Worm (Caenorhabditis elegans) whole organism, L4 larva: Measurements from ENCODE around the gene Y54E2A.10.
A peak's percentile ranks its signal among the peaks of the same experiment; 100 is the strongest.

ENCODE experiments used
- F26F4.8 ChIP-seq: fragments of 200-800 bp; sonication (Bioruptor generic); conservative IDR thresholded peaks from 2 replicates; pipeline ENCODE4 v1.3.6; 2022; ENCODE audit warnings: missing genetic modification characterization, missing compliant biosample characterization
- F44E2.7 ChIP-seq: fragments of 200-800 bp; sonication (Bioruptor generic); IDR thresholded peaks from 2 replicates; pipeline ENCODE4 v2.1.2; 2022; ENCODE audit warnings: missing genetic modification characterization, missing compliant biosample characterization
- F49E8.2 ChIP-seq: sonication (generic microtip); optimal IDR thresholded peaks from 2 replicates; lab custom pipeline; 2016; ENCODE audit warnings: missing compliant biosample characterization, mild to moderate bottlenecking, missing genetic modification characterization, borderline replicate concordance
- Y5F2A.4 ChIP-seq: fragments of 200-800 bp; sonication (Bioruptor generic); optimal IDR thresholded peaks from 2 replicates; lab custom pipeline; 2018; ENCODE audit warnings: mild to moderate bottlenecking, missing genetic modification characterization, missing compliant biosample characterization
- ZK337.2 ChIP-seq: fragments of 200-800 bp; sonication (Bioruptor generic); IDR thresholded peaks from 2 replicates; pipeline ENCODE4 v1.3.6; 2022; ENCODE audit warnings: missing genetic modification reagents, missing genetic modification characterization, missing compliant biosample characterization
- ZK546.5 ChIP-seq, 2 experiments: sonication (generic microtip); optimal IDR thresholded peaks; 2 replicates each; lab custom pipeline; 2017; ENCODE audit warnings: missing biosample characterization in 2 of 2, missing genetic modification characterization in 2 of 2
- aha-1 ChIP-seq: fragments of 150-350 bp; peaks from one replicate; lab custom pipeline; 2014; ENCODE audit warnings: missing biosample characterization, missing genetic modification characterization
- arid-1 ChIP-seq: fragments of 200-800 bp; sonication (Bioruptor generic); conservative IDR thresholded peaks from 2 replicates; pipeline ENCODE4 v1.3.6; 2022; ENCODE audit warnings: missing genetic modification reagents, missing genetic modification characterization, missing compliant biosample characterization
- daf-16 ChIP-seq, 3 experiments: sonication (generic microtip); optimal IDR thresholded peaks; 2 replicates each; lab custom pipeline; 2016 to 2017; ENCODE audit warnings: missing genetic modification characterization in 3 of 3, missing genetic modification reagents in 3 of 3, mild to moderate bottlenecking in 2 of 3, missing compliant biosample characterization in 2 of 3, missing biosample characterization in 1 of 3, moderate library complexity in 1 of 3
- dmd-6 ChIP-seq: fragments of 200-800 bp; sonication (Bioruptor generic); IDR thresholded peaks from 2 replicates; pipeline ENCODE4 v1.3.6; 2022; ENCODE audit warnings: missing genetic modification reagents, missing genetic modification characterization, missing compliant biosample characterization
- dpl-1 ChIP-seq: fragments of 150-350 bp; optimal IDR thresholded peaks from 2 replicates; lab custom pipeline; 2014; ENCODE audit warnings: missing biosample characterization, missing genetic modification reagents, missing genetic modification characterization
- duxl-1 ChIP-seq: sonication (generic microtip); optimal IDR thresholded peaks from 2 replicates; lab custom pipeline; 2016; ENCODE audit warnings: mild to moderate bottlenecking, missing genetic modification characterization, moderate library complexity, missing compliant biosample characterization; ENCODE audit not compliant: poor library complexity
- dve-1 ChIP-seq: sonication (generic microtip); optimal IDR thresholded peaks from 2 replicates; lab custom pipeline; 2017; ENCODE audit warnings: antibody characterized with exemption, mild to moderate bottlenecking, missing genetic modification characterization, missing compliant biosample characterization; ENCODE audit not compliant: insufficient read depth
- fkh-10 ChIP-seq: fragments of 150-350 bp; optimal IDR thresholded peaks from 2 replicates; lab custom pipeline; 2014; ENCODE audit warnings: missing biosample characterization, missing genetic modification reagents, missing genetic modification characterization
- fos-1 ChIP-seq: fragments of 150-350 bp; optimal IDR thresholded peaks from 2 replicates; lab custom pipeline; 2014; ENCODE audit warnings: missing biosample characterization, missing genetic modification characterization
- gei-8 ChIP-seq: fragments of 200-800 bp; sonication (Bioruptor generic); optimal IDR thresholded peaks from 2 replicates; lab custom pipeline; 2018; ENCODE audit warnings: mild to moderate bottlenecking, missing genetic modification characterization, missing compliant biosample characterization
- hif-1 ChIP-seq, 2 experiments: sonication (generic microtip); optimal IDR thresholded peaks; 2 replicates each; lab custom pipeline; 2016 to 2017; ENCODE audit warnings: missing compliant biosample characterization in 2 of 2, missing genetic modification characterization in 2 of 2, missing genetic modification reagents in 2 of 2, missing genotype in 2 of 2, mild to moderate bottlenecking in 1 of 2
- hlh-30 ChIP-seq: sonication (generic microtip); optimal IDR thresholded peaks from 2 replicates; lab custom pipeline; 2017; ENCODE audit warnings: antibody characterized with exemption, mild to moderate bottlenecking, missing genetic modification characterization, missing compliant biosample characterization; ENCODE audit not compliant: insufficient read depth
- hmg-1.1 ChIP-seq: fragments of 200-800 bp; sonication (Bioruptor generic); IDR thresholded peaks from 2 replicates; pipeline ENCODE4 v1.3.6; 2022; ENCODE audit warnings: missing genetic modification reagents, missing genetic modification characterization, missing compliant biosample characterization
- lin-13 ChIP-seq: fragments of 150-350 bp; optimal IDR thresholded peaks from 2 replicates; lab custom pipeline; 2014; ENCODE audit warnings: missing biosample characterization, missing genetic modification reagents, missing genetic modification characterization
- lin-39 ChIP-seq: fragments of 150-350 bp; optimal IDR thresholded peaks from 2 replicates; lab custom pipeline; 2014; ENCODE audit warnings: missing biosample characterization, missing genetic modification reagents, missing genetic modification characterization
- lsy-2 ChIP-seq, 2 experiments: fragments of 150-350 bp in 1 of 2; sonication (generic microtip) in 1 of 2; optimal IDR thresholded peaks; 2 replicates each; lab custom pipeline; 2014 to 2017; ENCODE audit warnings: missing biosample characterization in 2 of 2, missing genetic modification characterization in 2 of 2
- madf-5 ChIP-seq, 2 experiments: fragments of 200-800 bp; sonication (Bioruptor generic); IDR thresholded peaks; 2 replicates each; pipeline ENCODE4 v1.3.6; 2022; ENCODE audit warnings: missing compliant biosample characterization in 2 of 2, missing genetic modification characterization in 2 of 2
- mdl-1 ChIP-seq, 2 experiments: fragments of 150-350 bp in 1 of 2; sonication (generic microtip) in 1 of 2; optimal IDR thresholded peaks; 2 replicates each; lab custom pipeline; 2014 to 2017; ENCODE audit warnings: missing biosample characterization in 2 of 2, missing genetic modification characterization in 2 of 2
- mep-1 ChIP-seq: fragments of 150-350 bp; sonication (generic microtip); optimal IDR thresholded peaks from 3 replicates; lab custom pipeline; 2014; ENCODE audit warnings: missing biosample characterization, missing genetic modification characterization
- mes-2 ChIP-seq: sonication (generic microtip); optimal IDR thresholded peaks from 2 replicates; lab custom pipeline; 2016; ENCODE audit warnings: missing genotype, mild to moderate bottlenecking, missing genetic modification characterization, missing compliant biosample characterization; ENCODE audit not compliant: poor library complexity, severe bottlenecking
- nhr-11 ChIP-seq: fragments of 150-350 bp; optimal IDR thresholded peaks from 2 replicates; lab custom pipeline; 2014; ENCODE audit warnings: missing biosample characterization, missing genetic modification characterization
- nhr-25 ChIP-seq: sonication (generic microtip); optimal IDR thresholded peaks from 2 replicates; lab custom pipeline; 2017; ENCODE audit warnings: missing genetic modification characterization, mild to moderate bottlenecking, missing compliant biosample characterization, antibody characterized with exemption, moderate library complexity, borderline replicate concordance; ENCODE audit not compliant: insufficient read depth
- nhr-28 ChIP-seq: fragments of 150-350 bp; optimal IDR thresholded peaks from 2 replicates; lab custom pipeline; 2014; ENCODE audit warnings: missing biosample characterization, missing genetic modification characterization
- nhr-42 ChIP-seq: fragments of 200-800 bp; sonication (Bioruptor generic); IDR thresholded peaks from 2 replicates; pipeline ENCODE4 v1.3.6; 2022; ENCODE audit warnings: missing genetic modification characterization, missing compliant biosample characterization
- nhr-6 ChIP-seq: fragments of 150-350 bp; optimal IDR thresholded peaks from 2 replicates; lab custom pipeline; 2014; ENCODE audit warnings: missing biosample characterization, missing genetic modification characterization
- nhr-77 ChIP-seq: fragments of 150-350 bp; optimal IDR thresholded peaks from 2 replicates; lab custom pipeline; 2014; ENCODE audit warnings: missing biosample characterization, missing genetic modification characterization
- pha-4 ChIP-seq, 2 experiments: fragments of 150-350 bp in 1 of 2; fragments of 200-800 bp in 1 of 2; sonication (Bioruptor generic) in 1 of 2; IDR thresholded peaks in 1 of 2; optimal IDR thresholded peaks in 1 of 2; 2 replicates each; pipeline versions ENCODE4 v1.3.6 to Lab custom; 2014 to 2022; ENCODE audit warnings: missing genetic modification characterization in 2 of 2, missing genetic modification reagents in 2 of 2, missing biosample characterization in 1 of 2, missing compliant biosample characterization in 1 of 2
- pqm-1 ChIP-seq: sonication (generic microtip); optimal IDR thresholded peaks from 2 replicates; lab custom pipeline; 2017; ENCODE audit warnings: missing biosample characterization, missing genetic modification characterization
- rbr-2 ChIP-seq: sonication (generic microtip); optimal IDR thresholded peaks from 2 replicates; lab custom pipeline; 2016; ENCODE audit warnings: missing genotype, missing genetic modification characterization, missing compliant biosample characterization
- spr-1 ChIP-seq: sonication (generic microtip); optimal IDR thresholded peaks from 2 replicates; lab custom pipeline; 2016; ENCODE audit warnings: mild to moderate bottlenecking, missing genetic modification characterization, missing compliant biosample characterization
- unc-62 ChIP-seq, 3 experiments: fragments of 150-350 bp in 1 of 3; sonication (generic microtip); optimal IDR thresholded peaks in 2 of 3; peaks in 1 of 3; 1 replicate in 1 of 3; 2 replicates in 2 of 3; lab custom pipeline; 2014 to 2017; ENCODE audit warnings: missing biosample characterization in 3 of 3, missing genetic modification characterization in 3 of 3, missing genetic modification reagents in 3 of 3, missing genotype in 1 of 3
- zfp-3 ChIP-seq: fragments of 200-800 bp; sonication (Bioruptor generic); conservative IDR thresholded peaks from 2 replicates; pipeline ENCODE4 v1.3.6; 2022; ENCODE audit warnings: missing genetic modification reagents, missing genetic modification characterization, missing compliant biosample characterization
- zip-2 ChIP-seq: fragments of 150-350 bp; optimal IDR thresholded peaks from 2 replicates; lab custom pipeline; 2014; ENCODE audit warnings: missing biosample characterization, missing genetic modification characterization

Gene Y54E2A.10

DNA sequence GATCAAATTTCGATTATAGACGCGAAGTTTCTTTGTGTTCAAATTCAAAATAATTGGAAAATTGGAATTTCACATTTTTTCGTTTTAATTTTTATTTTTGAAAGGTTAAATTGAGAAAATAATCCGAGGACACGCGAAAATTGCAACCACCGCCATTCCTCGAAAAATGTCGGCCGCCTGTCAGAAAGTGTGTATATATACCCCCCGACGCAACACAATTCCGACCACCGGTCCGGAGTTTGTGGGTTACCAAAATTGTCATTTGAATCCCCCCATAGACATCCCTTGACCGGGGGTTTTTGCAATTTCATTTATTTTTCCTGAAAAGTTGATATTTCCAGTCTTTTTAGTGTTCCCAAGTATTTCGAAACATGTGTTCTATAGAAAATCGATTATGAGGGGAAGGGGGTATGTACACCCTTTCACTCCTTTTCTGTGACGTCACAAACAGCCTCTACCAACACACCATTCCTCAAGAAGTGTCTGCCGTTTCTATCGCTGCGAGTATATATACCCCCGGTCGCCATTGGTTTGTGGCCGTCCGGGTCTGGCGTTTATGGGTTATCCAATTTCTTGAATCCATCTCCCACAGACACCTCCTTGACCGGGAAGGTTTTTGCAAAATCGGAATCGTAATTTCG is 13.5 kb downstream of the Y54E2A.10 start, which contains the start of gene W01D2.3 (continued):
- TF ChIP-seq dmd-6 (GFP tag; lab: Robert Waterston, UW) (peak; percentile 65), lin-39 (tag; lab: Kevin White, UChicago) (no peak), unc-62 (GFP tag; optimal IDR thresholded peaks at IDR 0.05 in 1 of 2; lab: Kevin White, UChicago) (peak in 1 of 2 experiments; percentile 93), unc-62 (tag; optimal IDR thresholded peaks at IDR 0.05; lab: Kevin White, UChicago) (no peak), hlh-30 (tag; lab: Kevin White, UChicago) (peak; percentile 64), nhr-25 (tag; lab: Kevin White, UChicago) (peak; percentile 86)

DNA sequence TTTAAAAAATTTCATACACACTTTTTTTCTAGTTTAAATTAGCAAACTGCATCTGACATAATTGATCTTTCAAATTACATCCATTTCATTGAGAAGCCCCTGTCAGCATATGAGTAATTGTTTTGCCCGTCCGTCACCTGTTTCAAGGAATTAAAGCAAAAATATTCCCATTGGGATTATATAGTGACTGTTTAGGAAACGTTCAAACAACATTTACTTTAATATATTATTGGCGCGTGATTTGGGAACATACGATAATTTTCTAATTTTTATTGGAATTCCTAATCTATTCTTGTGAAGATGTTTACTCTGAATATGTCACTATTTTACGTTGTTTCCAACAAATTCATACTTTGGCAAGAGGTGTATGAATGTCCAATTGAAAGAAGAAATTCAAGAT is 14.8 kb downstream of the Y54E2A.10 start, which contains the start of gene srt-11:
Gene srt-11, plus strand, starts transcription at position 301 of the 400 bp plus-strand sequence.
- TF ChIP-seq aha-1 (peak; percentile 4), ZK337.2 (no peak)
- TF ChIP-seq, all 104 proteins: peak for 1

DNA sequence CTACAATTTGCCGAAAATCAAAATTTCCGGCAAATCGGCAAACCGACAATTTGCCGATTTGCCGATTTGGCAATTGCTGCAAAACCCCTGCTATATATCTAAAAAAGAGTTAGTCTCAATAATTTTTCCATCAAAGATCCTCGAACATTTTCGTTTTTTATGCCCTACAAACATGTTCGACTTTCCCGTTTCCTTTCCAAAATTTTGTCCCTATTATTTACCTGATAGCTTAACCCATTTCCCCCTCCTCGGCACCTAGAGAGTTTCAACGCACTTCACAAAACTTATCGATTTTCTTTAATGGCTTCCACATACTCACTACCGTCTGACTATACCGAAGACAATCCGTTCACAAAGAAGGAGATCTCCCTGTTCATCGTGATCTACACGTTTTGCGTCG is 17.8 kb downstream of the Y54E2A.10 start, which contains the start of gene W01D2.6:
Gene W01D2.6, plus strand, starts transcription at position 301 of the 400 bp plus-strand sequence.
- no peak for TF ChIP-seq spr-1 (tag; lab: Kevin White, UChicago)
- TF ChIP-seq fos-1 (tag; lab: Kevin White, UChicago): no peak
- no peak for TF ChIP-seq zfp-3 (GFP tag; lab: Robert Waterston, UW)
- no peak for TF ChIP-seq nhr-25 (tag; lab: Kevin White, UChicago)
- no peak for TF ChIP-seq ZK546.5 (tag; optimal IDR thresholded peaks at IDR 0.05; lab: Kevin White, UChicago)
- no peak for TF ChIP-seq madf-5 (GFP tag; IDR thresholded peaks at IDR 0.05; lab: Robert Waterston, UW)
- no peak for TF ChIP-seq gei-8 (GFP tag; lab: Kevin White, UChicago)
- no peak for TF ChIP-seq F44E2.7 (GFP tag; lab: Robert Waterston, UW)
- TF ChIP-seq, all 104 proteins: peak for 0

DNA sequence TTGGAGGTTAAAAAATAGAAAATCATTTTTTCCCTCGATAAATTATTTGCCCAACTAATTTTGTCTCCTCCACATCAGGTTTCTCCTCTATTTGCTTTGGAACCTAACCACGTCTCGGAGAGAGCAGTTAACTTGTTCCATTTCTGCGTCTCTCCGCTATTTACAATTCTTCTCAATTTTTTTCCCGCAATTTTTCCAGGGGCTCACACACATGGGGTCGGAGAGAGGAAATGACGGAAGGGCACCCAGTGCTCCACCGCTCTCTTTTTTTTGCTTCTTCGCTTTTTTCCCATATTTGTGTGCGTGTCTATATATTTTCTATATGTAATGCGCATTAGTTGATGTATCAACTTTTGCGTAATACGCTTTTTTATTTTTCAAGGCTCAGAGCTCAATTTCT is 19.8 kb downstream of the Y54E2A.10 start:
- TF ChIP-seq rbr-2 (tag; lab: Kevin White, UChicago) (peak; percentile 28), aha-1 (peak; percentile 27), F26F4.8 (GFP tag; lab: Robert Waterston, UW) (no peak), hlh-30 (tag; lab: Kevin White, UChicago) (peak; percentile 6), nhr-11 (tag; lab: Kevin White, UChicago) (peak; percentile 3), hmg-1.1 (GFP tag; lab: Robert Waterston, UW) (peak; percentile 33; the same call in 1 of the 2 replicates), nhr-77 (tag; lab: Kevin White, UChicago) (peak; percentile 26), nhr-28 (tag; lab: Kevin White, UChicago) (no peak), fkh-10 (peak; percentile 29), mes-2 (peak; percentile 13), mep-1 (tag; lab: Kevin White, UChicago) (peak; percentile 36), lsy-2 (tag; optimal IDR thresholded peaks at IDR 0.05; lab: Kevin White, UChicago) (peak in 1 of 2 experiments; percentile 38), hif-1 (tag; optimal IDR thresholded peaks at IDR 0.05; lab: Kevin White, UChicago) (no peak), pha-4 (GFP tag; IDR thresholded peaks at IDR 0.05; lab: Robert Waterston, UW) (no peak), pha-4 (tag; optimal IDR thresholded peaks at IDR 0.05; lab: Kevin White, UChicago) (peak; percentile 52)

DNA sequence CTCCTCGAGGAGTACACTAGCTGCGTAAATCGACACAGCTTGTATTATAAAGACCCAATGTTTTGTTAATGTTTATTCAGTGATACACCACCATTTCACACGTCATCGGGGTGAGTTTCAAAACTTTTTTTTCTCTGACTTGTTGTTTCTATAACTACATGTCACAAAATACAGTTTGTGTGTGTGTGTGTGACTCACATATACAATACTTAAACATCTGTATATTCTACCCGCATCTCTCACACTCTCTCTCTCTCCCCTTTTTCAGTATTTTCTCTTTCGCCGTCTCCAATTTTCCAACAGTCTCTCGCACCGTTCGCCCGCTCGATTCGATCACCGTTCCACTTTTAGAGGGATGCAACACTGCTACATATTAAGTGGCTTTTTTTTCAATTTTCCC is 20.6 kb downstream of the Y54E2A.10 start:
- TF ChIP-seq nhr-28 (tag; lab: Kevin White, UChicago) (peak; percentile 98), zip-2 (tag; lab: Kevin White, UChicago) (no peak), F49E8.2 (tag; lab: Kevin White, UChicago) (no peak), nhr-6 (peak; percentile 64), nhr-77 (tag; lab: Kevin White, UChicago) (peak; percentile 80), Y5F2A.4 (GFP tag; lab: Kevin White, UChicago) (no peak), arid-1 (GFP tag; lab: Robert Waterston, UW) (no peak), daf-16 (GFP tag; optimal IDR thresholded peaks at IDR 0.05; lab: Kevin White, UChicago) (no peak), daf-16 (tag; optimal IDR thresholded peaks at IDR 0.05; lab: Kevin White, UChicago) (peak; percentile 77), hif-1 (tag; optimal IDR thresholded peaks at IDR 0.05; lab: Kevin White, UChicago) (no peak), dmd-6 (GFP tag; lab: Robert Waterston, UW) (peak; percentile 71), nhr-42 (0 out of 2 replicates have a peak, but pooled peaks have one; percentile 4), mdl-1 (tag; optimal IDR thresholded peaks at IDR 0.05; lab: Kevin White, UChicago) (peak in 1 of 2 experiments; percentile 27), duxl-1 (tag; lab: Kevin White, UChicago) (peak; percentile 1), dve-1 (tag; lab: Kevin White, UChicago) (peak; percentile 87), dpl-1 (GFP tag; lab: Kevin White, UChicago) (peak; percentile 4), lin-13 (GFP tag; lab: Kevin White, UChicago) (peak; percentile 20), pqm-1 (tag; lab: Kevin White, UChicago) (peak; percentile 30)
